Worm (Caenorhabditis elegans) whole organism, L1 larva: Measurements from ENCODE around the gene T13H5.8.

ENCODE experiments used
- C04F5.9 ChIP-seq: sonication (generic microtip); optimal IDR thresholded peaks from 2 replicates; lab custom pipeline; 2016; ENCODE audit warnings: missing genetic modification characterization, missing compliant biosample characterization
- C16A3.4 ChIP-seq: fragments of 150-350 bp; optimal IDR thresholded peaks from 2 replicates; lab custom pipeline; 2014; ENCODE audit warnings: missing biosample characterization, missing genetic modification characterization
- F16B12.6 ChIP-seq: fragments of 150-350 bp; optimal IDR thresholded peaks from 2 replicates; lab custom pipeline; 2014; ENCODE audit warnings: missing biosample characterization, missing genetic modification characterization
- aha-1 ChIP-seq: fragments of 150-350 bp; optimal IDR thresholded peaks from 2 replicates; lab custom pipeline; 2014; ENCODE audit warnings: missing biosample characterization, missing genetic modification characterization
- aly-2 ChIP-seq: fragments of 150-350 bp; optimal IDR thresholded peaks from 2 replicates; lab custom pipeline; 2014; ENCODE audit warnings: missing biosample characterization, missing genetic modification characterization
- ama-1 ChIP-seq: fragments of 150-350 bp; optimal IDR thresholded peaks from 2 replicates; lab custom pipeline; 2014
- blmp-1 ChIP-seq: fragments of 150-350 bp; optimal IDR thresholded peaks from 2 replicates; lab custom pipeline; 2014; ENCODE audit warnings: missing biosample characterization, missing genetic modification characterization
- ceh-63 ChIP-seq: fragments of 200-800 bp; sonication (Bioruptor generic); optimal IDR thresholded peaks from 2 replicates; lab custom pipeline; 2018; ENCODE audit warnings: mild to moderate bottlenecking, missing genetic modification characterization, missing compliant biosample characterization
- ceh-8 ChIP-seq: fragments of 200-800 bp; sonication (Bioruptor generic); optimal IDR thresholded peaks from 2 replicates; lab custom pipeline; 2018; ENCODE audit warnings: mild to moderate bottlenecking, missing genetic modification characterization, moderate library complexity, missing compliant biosample characterization
- ceh-82 ChIP-seq, 3 experiments: fragments of 150-350 bp in 1 of 3; sonication (generic microtip) in 2 of 3; optimal IDR thresholded peaks; 2 replicates each; lab custom pipeline; 2014 to 2017; ENCODE audit warnings: missing biosample characterization in 3 of 3, missing genetic modification characterization in 3 of 3
- ceh-90 ChIP-seq: sonication (generic microtip); optimal IDR thresholded peaks from 2 replicates; lab custom pipeline; 2016; ENCODE audit warnings: missing genetic modification characterization, missing compliant biosample characterization
- efl-1 ChIP-seq, 4 experiments: fragments of 150-350 bp; optimal IDR thresholded peaks in 3 of 4; peaks in 1 of 4; 1 replicate in 1 of 4; 2 replicates in 3 of 4; lab custom pipeline; 2014; ENCODE audit warnings: missing biosample characterization in 2 of 4, missing genetic modification characterization in 2 of 4, missing genetic modification reagents in 2 of 4
- efl-3 ChIP-seq: fragments of 200-800 bp; sonication (Bioruptor generic); optimal IDR thresholded peaks from 2 replicates; lab custom pipeline; 2018; ENCODE audit warnings: mild to moderate bottlenecking, missing genetic modification characterization, missing compliant biosample characterization
- egl-13 ChIP-seq: sonication (generic microtip); optimal IDR thresholded peaks from 2 replicates; lab custom pipeline; 2016; ENCODE audit warnings: missing genotype, missing genetic modification reagents, missing genetic modification characterization, missing compliant biosample characterization
- elt-3 ChIP-seq, 6 experiments: fragments of 150-350 bp in 1 of 6; sonication (generic microtip); optimal IDR thresholded peaks; 2 replicates each; lab custom pipeline; 2017 to 2018; ENCODE audit warnings: missing biosample characterization in 6 of 6, missing genetic modification characterization in 6 of 6, inconsistent platforms in 1 of 6
- fkh-4 ChIP-seq: sonication (generic microtip); optimal IDR thresholded peaks from 2 replicates; lab custom pipeline; 2016; ENCODE audit warnings: missing compliant biosample characterization, missing genetic modification characterization, borderline replicate concordance
- fkh-8 ChIP-seq: sonication (generic microtip); optimal IDR thresholded peaks from 2 replicates; lab custom pipeline; 2016; ENCODE audit warnings: mild to moderate bottlenecking, missing genetic modification characterization, missing compliant biosample characterization
- fos-1 ChIP-seq: fragments of 150-350 bp; optimal IDR thresholded peaks from 2 replicates; lab custom pipeline; 2014; ENCODE audit warnings: missing biosample characterization, missing genetic modification characterization
- grh-1 ChIP-seq: fragments of 200-800 bp; sonication (Bioruptor generic); IDR thresholded peaks from 2 replicates; pipeline ENCODE4 v1.3.6; 2022; ENCODE audit warnings: missing genetic modification reagents, missing genetic modification characterization, missing compliant biosample characterization
- hlh-4 ChIP-seq: sonication (generic microtip); optimal IDR thresholded peaks from 2 replicates; lab custom pipeline; 2016; ENCODE audit warnings: mild to moderate bottlenecking, missing genetic modification characterization, missing compliant biosample characterization
- irx-1 ChIP-seq: sonication (generic microtip); optimal IDR thresholded peaks from 2 replicates; lab custom pipeline; 2016; ENCODE audit warnings: missing genetic modification characterization, missing compliant biosample characterization
- jun-1 ChIP-seq: fragments of 150-350 bp; optimal IDR thresholded peaks from 2 replicates; lab custom pipeline; 2014; ENCODE audit warnings: missing biosample characterization, missing genetic modification reagents, missing genetic modification characterization
- lin-13 ChIP-seq: fragments of 150-350 bp; optimal IDR thresholded peaks from 2 replicates; lab custom pipeline; 2014; ENCODE audit warnings: missing biosample characterization, missing genetic modification reagents, missing genetic modification characterization
- lin-14 ChIP-seq: fragments of 200-800 bp; sonication (Bioruptor generic); optimal IDR thresholded peaks from 2 replicates; lab custom pipeline; 2018; ENCODE audit warnings: mild to moderate bottlenecking, missing genetic modification characterization, moderate library complexity, missing compliant biosample characterization
- lin-35 ChIP-seq, 2 experiments: fragments of 150-350 bp; optimal IDR thresholded peaks; 2 replicates each; lab custom pipeline; 2014; ENCODE audit warnings: missing biosample characterization in 2 of 2, missing genetic modification characterization in 2 of 2, missing genetic modification reagents in 2 of 2
- mab-9 ChIP-seq: fragments of 200-800 bp; sonication (Bioruptor generic); IDR thresholded peaks from 2 replicates; pipeline ENCODE4 v1.3.6; 2022; ENCODE audit warnings: missing genetic modification reagents, missing genetic modification characterization, missing compliant biosample characterization
- mdl-1 ChIP-seq, 2 experiments: fragments of 150-350 bp; optimal IDR thresholded peaks; 2 replicates each; lab custom pipeline; 2014 to 2017; ENCODE audit warnings: missing biosample characterization in 2 of 2, missing genetic modification characterization in 2 of 2, inconsistent platforms in 1 of 2
- mef-2 ChIP-seq: fragments of 150-350 bp; optimal IDR thresholded peaks from 2 replicates; lab custom pipeline; 2014; ENCODE audit warnings: missing biosample characterization, missing genetic modification characterization
- nhr-11 ChIP-seq: fragments of 150-350 bp; optimal IDR thresholded peaks from 2 replicates; lab custom pipeline; 2014; ENCODE audit warnings: missing biosample characterization, missing genetic modification characterization
- nhr-12 ChIP-seq: sonication (generic microtip); optimal IDR thresholded peaks from 2 replicates; lab custom pipeline; 2017; ENCODE audit warnings: missing biosample characterization, missing genetic modification characterization
- nhr-19 ChIP-seq: fragments of 200-800 bp; sonication (Bioruptor generic); conservative IDR thresholded peaks from 2 replicates; pipeline ENCODE4 v1.3.6; 2022; ENCODE audit warnings: missing genetic modification characterization, missing compliant biosample characterization
- nhr-20 ChIP-seq: sonication (generic microtip); optimal IDR thresholded peaks from 2 replicates; lab custom pipeline; 2016; ENCODE audit warnings: mild to moderate bottlenecking, missing genetic modification characterization, missing compliant biosample characterization
- nhr-237 ChIP-seq: fragments of 150-350 bp; optimal IDR thresholded peaks from 2 replicates; lab custom pipeline; 2014; ENCODE audit warnings: missing biosample characterization, missing genetic modification characterization
- nhr-71 ChIP-seq: sonication (generic microtip); optimal IDR thresholded peaks from 2 replicates; lab custom pipeline; 2016; ENCODE audit warnings: mild to moderate bottlenecking, missing genetic modification characterization, moderate library complexity, missing compliant biosample characterization
- nhr-76 ChIP-seq: sonication (generic microtip); optimal IDR thresholded peaks from 2 replicates; lab custom pipeline; 2017; ENCODE audit warnings: missing biosample characterization, missing genetic modification characterization
- nhr-77 ChIP-seq: fragments of 150-350 bp; optimal IDR thresholded peaks from 2 replicates; lab custom pipeline; 2014; ENCODE audit warnings: missing biosample characterization, missing genetic modification characterization
- nhr-84 ChIP-seq: sonication (generic microtip); optimal IDR thresholded peaks from 2 replicates; lab custom pipeline; 2017; ENCODE audit warnings: missing biosample characterization, missing genetic modification characterization
- nhr-85 ChIP-seq: sonication (generic microtip); peaks from one replicate; lab custom pipeline; 2016; ENCODE audit warnings: missing genetic modification characterization, inconsistent platforms, missing compliant biosample characterization
- pag-3 ChIP-seq: sonication (generic microtip); optimal IDR thresholded peaks from 2 replicates; lab custom pipeline; 2017; ENCODE audit warnings: missing genetic modification characterization, mild to moderate bottlenecking, missing compliant biosample characterization, antibody characterized with exemption, borderline replicate concordance; ENCODE audit not compliant: insufficient read depth
- pax-3 ChIP-seq: fragments of 200-800 bp; sonication (Bioruptor generic); optimal IDR thresholded peaks from 2 replicates; lab custom pipeline; 2018; ENCODE audit warnings: mild to moderate bottlenecking, missing genetic modification characterization, moderate library complexity, missing compliant biosample characterization
- pqm-1 ChIP-seq: sonication (generic microtip); optimal IDR thresholded peaks from 3 replicates; lab custom pipeline; 2017; ENCODE audit warnings: missing biosample characterization, missing genetic modification characterization
- rnt-1 ChIP-seq: sonication (generic microtip); optimal IDR thresholded peaks from 2 replicates; lab custom pipeline; 2016; ENCODE audit warnings: mild to moderate bottlenecking, missing genetic modification characterization, moderate library complexity, missing compliant biosample characterization
- skn-1 ChIP-seq: fragments of 150-350 bp; optimal IDR thresholded peaks from 2 replicates; lab custom pipeline; 2014; ENCODE audit warnings: missing biosample characterization, missing genetic modification characterization
- snu-23 ChIP-seq: sonication (generic microtip); optimal IDR thresholded peaks from 2 replicates; lab custom pipeline; 2016; ENCODE audit warnings: missing genetic modification characterization, missing compliant biosample characterization
- sox-4 ChIP-seq: sonication (generic microtip); optimal IDR thresholded peaks from 2 replicates; lab custom pipeline; 2016; ENCODE audit warnings: missing genetic modification characterization, missing compliant biosample characterization
- tbx-2 ChIP-seq: sonication (generic microtip); optimal IDR thresholded peaks from 2 replicates; lab custom pipeline; 2016; ENCODE audit warnings: missing genetic modification characterization, missing compliant biosample characterization
- unc-62 ChIP-seq: fragments of 150-350 bp; optimal IDR thresholded peaks from 2 replicates; lab custom pipeline; 2014; ENCODE audit warnings: missing biosample characterization, missing genetic modification reagents, missing genetic modification characterization
- unc-86 ChIP-seq: sonication (generic microtip); optimal IDR thresholded peaks from 2 replicates; lab custom pipeline; 2016; ENCODE audit warnings: missing genetic modification characterization, missing compliant biosample characterization
- unc-98 ChIP-seq: fragments of 200-800 bp; sonication (Bioruptor generic); IDR thresholded peaks from 2 replicates; pipeline ENCODE4 v1.3.6; 2022; ENCODE audit warnings: missing genetic modification characterization, missing compliant biosample characterization
- zag-1 ChIP-seq: fragments of 150-350 bp; optimal IDR thresholded peaks from 2 replicates; lab custom pipeline; 2014; ENCODE audit warnings: missing biosample characterization, missing genetic modification characterization
- zip-4 ChIP-seq: fragments of 200-800 bp; sonication (Bioruptor generic); optimal IDR thresholded peaks from 2 replicates; lab custom pipeline; 2018; ENCODE audit warnings: mild to moderate bottlenecking, missing genetic modification characterization, moderate library complexity, missing compliant biosample characterization
- ztf-11 ChIP-seq, 2 experiments: sonication (generic microtip); optimal IDR thresholded peaks; 2 replicates each; lab custom pipeline; 2016 to 2017; ENCODE audit warnings: missing genetic modification characterization in 2 of 2, missing biosample characterization in 1 of 2, missing compliant biosample characterization in 1 of 2

Gene T13H5.8

ce11 chrII:8483793-8484186 lies 34.5 kb upstream of the T13H5.8 start, which contains the start of gene taap-1:
Gene taap-1, minus strand, starts transcription at chrII:8483871.
- TF ChIP-seq ceh-82 (tag; optimal IDR thresholded peaks at IDR 0.05; lab: Kevin White, UChicago): no peak
- peak; percentile 50 for TF ChIP-seq nhr-20
- no peak for TF ChIP-seq fos-1 (tag; lab: Kevin White, UChicago)
- TF ChIP-seq unc-86: no peak
- no peak for TF ChIP-seq efl-1 (optimal IDR thresholded peaks at IDR 0.05; lab: Kevin White, UChicago)
- peak in 1 of 2 experiments; percentile 46 for TF ChIP-seq efl-1 (GFP tag; optimal IDR thresholded peaks at IDR 0.05 in 1 of 2; lab: Kevin White, UChicago)
- no peak for TF ChIP-seq pqm-1 (tag; lab: Kevin White, UChicago)
- TF ChIP-seq C04F5.9: no peak
- TF ChIP-seq fkh-8 (tag; lab: Kevin White, UChicago): peak; percentile 54
- TF ChIP-seq tbx-2 (tag; lab: Kevin White, UChicago): no peak
- TF ChIP-seq aha-1 (tag; lab: Kevin White, UChicago): peak; percentile 79
- no peak for TF ChIP-seq rnt-1 (tag; lab: Kevin White, UChicago)
- no peak for TF ChIP-seq nhr-76 (tag; lab: Kevin White, UChicago)
- peak; percentile 97 for TF ChIP-seq skn-1 (tag; lab: Kevin White, UChicago)
- peak; percentile 20 for TF ChIP-seq blmp-1 (tag; lab: Kevin White, UChicago)
- TF ChIP-seq nhr-19: peak; percentile 49
- TF ChIP-seq lin-35 (GFP tag; optimal IDR thresholded peaks at IDR 0.05; lab: Kevin White, UChicago): no peak
- TF ChIP-seq irx-1: no peak
- no peak for TF ChIP-seq ceh-63 (GFP tag; lab: Kevin White, UChicago)
- no peak for TF ChIP-seq grh-1
- no peak for TF ChIP-seq F16B12.6
- TF ChIP-seq ama-1: no peak
- TF ChIP-seq unc-98 (GFP tag; lab: Robert Waterston, UW): no peak
- no peak for TF ChIP-seq nhr-12 (tag; lab: Kevin White, UChicago)
- no peak for TF ChIP-seq mdl-1 (tag; optimal IDR thresholded peaks at IDR 0.05; lab: Kevin White, UChicago)
- TF ChIP-seq hlh-4 (tag; lab: Kevin White, UChicago): no peak
- no peak for TF ChIP-seq nhr-85 (tag; lab: Kevin White, UChicago)
- TF ChIP-seq lin-13 (GFP tag; lab: Kevin White, UChicago): no peak
- no peak for TF ChIP-seq zip-4
- no peak for TF ChIP-seq C16A3.4
- no peak for TF ChIP-seq egl-13
- TF ChIP-seq fkh-4 (tag; lab: Kevin White, UChicago): no peak
- TF ChIP-seq mef-2 (tag; lab: Kevin White, UChicago): no peak
- TF ChIP-seq lin-14 (GFP tag; lab: Kevin White, UChicago): peak; percentile 79
- no peak for TF ChIP-seq ztf-11 (tag; optimal IDR thresholded peaks at IDR 0.05; lab: Kevin White, UChicago)
- peak; percentile 53 for TF ChIP-seq snu-23 (GFP tag; lab: Kevin White, UChicago)
- TF ChIP-seq nhr-71 (tag; lab: Kevin White, UChicago): peak; percentile 27

ce11 chrII:8484546-8484945 lies 33.8 kb upstream of the T13H5.8 start:
- no peak for TF ChIP-seq pag-3 (tag; lab: Kevin White, UChicago)
- no peak for TF ChIP-seq nhr-19
- peak; percentile 31 for TF ChIP-seq blmp-1 (tag; lab: Kevin White, UChicago)
- peak; percentile 67 for TF ChIP-seq nhr-20
- no peak for TF ChIP-seq elt-3 (tag; optimal IDR thresholded peaks at IDR 0.05; lab: Kevin White, UChicago)
- peak; percentile 19 for TF ChIP-seq C16A3.4
- TF ChIP-seq F16B12.6: no peak
- TF ChIP-seq sox-4 (tag; lab: Kevin White, UChicago): no peak
- TF ChIP-seq zag-1 (tag; lab: Kevin White, UChicago): no peak
- peak; percentile 53 for TF ChIP-seq jun-1 (tag; lab: Kevin White, UChicago)
- TF ChIP-seq ceh-63 (GFP tag; lab: Kevin White, UChicago): no peak
- no peak for TF ChIP-seq unc-62
- TF ChIP-seq aly-2 (tag; lab: Kevin White, UChicago): no peak
- peak; percentile 50 for TF ChIP-seq nhr-85 (tag; lab: Kevin White, UChicago)
- TF ChIP-seq tbx-2 (tag; lab: Kevin White, UChicago): no peak
- TF ChIP-seq nhr-237 (tag; lab: Kevin White, UChicago): no peak
- TF ChIP-seq lin-14 (GFP tag; lab: Kevin White, UChicago): peak; percentile 40
- no peak for TF ChIP-seq lin-13 (GFP tag; lab: Kevin White, UChicago)
- no peak for TF ChIP-seq nhr-76 (tag; lab: Kevin White, UChicago)
- TF ChIP-seq ceh-90 (tag; lab: Kevin White, UChicago): no peak
- TF ChIP-seq nhr-84 (tag; lab: Kevin White, UChicago): no peak
- no peak for TF ChIP-seq nhr-77
- peak; percentile 59 for TF ChIP-seq snu-23 (GFP tag; lab: Kevin White, UChicago)
- TF ChIP-seq pax-3 (tag; lab: Kevin White, UChicago): no peak
- TF ChIP-seq ceh-8 (GFP tag; lab: Kevin White, UChicago): no peak
- no peak for TF ChIP-seq nhr-11 (tag; lab: Kevin White, UChicago)
- TF ChIP-seq efl-3: no peak
- TF ChIP-seq mab-9 (GFP tag; lab: Robert Waterston, UW): no peak
